Worm (Caenorhabditis elegans): Measurements from ENCODE around the gene exc-12.

DNA sequence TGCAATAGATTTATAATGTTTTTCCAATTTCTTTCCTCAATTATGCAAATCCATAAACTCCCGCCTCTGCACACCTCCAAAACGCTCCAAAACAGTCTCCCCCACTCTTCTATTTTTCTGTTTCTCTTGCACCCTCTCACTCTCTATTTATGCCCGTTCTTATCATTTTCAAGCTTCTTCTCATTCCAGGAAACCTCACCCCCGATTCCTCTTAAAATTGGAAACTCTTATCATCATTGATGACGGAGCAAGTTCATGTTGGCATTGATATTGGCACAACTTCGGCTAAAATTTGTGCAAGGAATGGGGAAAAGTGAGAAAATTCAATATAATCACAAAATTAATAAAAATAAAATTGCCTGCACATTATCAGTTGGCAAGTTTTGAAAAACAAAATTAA lies 37.6 kb upstream of the exc-12 start, which contains the start of gene shpk-1:
- TF ChIP-seq Y53F4B.3 (GFP tag; IDR thresholded peaks at IDR 0.05), result no peak
- TF ChIP-seq dpl-1 (GFP tag; optimal IDR thresholded peaks at IDR 0.05), result no peak
- TF ChIP-seq mel-28 (tag; optimal IDR thresholded peaks at IDR 0.05; ENCODE audit: borderline replicate concordance), result no peak
- TF ChIP-seq ztf-3 (GFP tag; optimal IDR thresholded peaks at IDR 0.05), result no peak
- TF ChIP-seq Y67H2A.10 (GFP tag; conservative IDR thresholded peaks at IDR 0.05), result no peak
- no peak for TF ChIP-seq ztf-6 (GFP tag; IDR thresholded peaks at IDR 0.05)

All from whole organism, young adult.